Worm (Caenorhabditis elegans) whole organism, late embryonic: ENCODE measurements around the gene F43E2.6.

Experiments used
- C08G9.2 ChIP-seq: sonication (generic microtip); optimal IDR thresholded peaks from 2 replicates; lab custom pipeline; 2016; ENCODE audit warnings: mild to moderate bottlenecking, missing genetic modification characterization, moderate library complexity, missing compliant biosample characterization
- C38D4.7 ChIP-seq: fragments of 200-800 bp; sonication (Bioruptor generic); optimal IDR thresholded peaks from 2 replicates; lab custom pipeline; 2018; ENCODE audit warnings: mild to moderate bottlenecking, missing genetic modification characterization, moderate library complexity, missing compliant biosample characterization
- F13H6.1 ChIP-seq: sonication (generic microtip); optimal IDR thresholded peaks from 2 replicates; lab custom pipeline; 2016; ENCODE audit warnings: missing genetic modification characterization, missing compliant biosample characterization
- Y22D7AL.16 ChIP-seq: sonication (generic microtip); optimal IDR thresholded peaks from 2 replicates; lab custom pipeline; 2016; ENCODE audit warnings: missing genetic modification characterization, missing compliant biosample characterization
- ahr-1 ChIP-seq: sonication (generic microtip); optimal IDR thresholded peaks from 2 replicates; lab custom pipeline; 2016; ENCODE audit warnings: missing genetic modification characterization, missing compliant biosample characterization
- ama-1 ChIP-seq: fragments of 150-350 bp; optimal IDR thresholded peaks from 2 replicates; lab custom pipeline; 2014
- ceh-2 ChIP-seq: sonication (generic microtip); optimal IDR thresholded peaks from 2 replicates; lab custom pipeline; 2016; ENCODE audit warnings: missing genotype, missing genetic modification characterization, missing compliant biosample characterization
- ceh-30 ChIP-seq: fragments of 150-350 bp; optimal IDR thresholded peaks from 2 replicates; lab custom pipeline; 2014; ENCODE audit warnings: missing biosample characterization, missing genetic modification characterization
- ceh-31 ChIP-seq: sonication (generic microtip); optimal IDR thresholded peaks from 2 replicates; lab custom pipeline; 2016; ENCODE audit warnings: missing genetic modification characterization, missing compliant biosample characterization
- ceh-34 ChIP-seq: sonication (generic microtip); optimal IDR thresholded peaks from 2 replicates; lab custom pipeline; 2016; ENCODE audit warnings: mild to moderate bottlenecking, missing genetic modification characterization, missing compliant biosample characterization
- ceh-45 ChIP-seq: fragments of 200-800 bp; sonication (Bioruptor generic); IDR thresholded peaks from 2 replicates; pipeline ENCODE4 v1.3.6; 2022; ENCODE audit warnings: missing genetic modification reagents, missing genetic modification characterization, missing compliant biosample characterization
- ceh-6 ChIP-seq: fragments of 200-800 bp; sonication (Bioruptor generic); optimal IDR thresholded peaks from 2 replicates; lab custom pipeline; 2018; ENCODE audit warnings: mild to moderate bottlenecking, missing genetic modification characterization, missing compliant biosample characterization
- che-1 ChIP-seq: sonication (generic microtip); optimal IDR thresholded peaks from 2 replicates; lab custom pipeline; 2016; ENCODE audit warnings: mild to moderate bottlenecking, missing genetic modification characterization, missing compliant biosample characterization
- dmd-4 ChIP-seq: sonication (generic microtip); optimal IDR thresholded peaks from 2 replicates; lab custom pipeline; 2016; ENCODE audit warnings: borderline replicate concordance, missing genetic modification characterization, missing compliant biosample characterization
- dve-1 ChIP-seq: sonication (generic microtip); optimal IDR thresholded peaks from 2 replicates; lab custom pipeline; 2017; ENCODE audit warnings: antibody characterized with exemption, mild to moderate bottlenecking, missing genetic modification characterization, missing compliant biosample characterization
- elt-2 ChIP-seq: sonication (generic microtip); optimal IDR thresholded peaks from 2 replicates; lab custom pipeline; 2016; ENCODE audit warnings: missing genetic modification reagents, missing genetic modification characterization, missing compliant biosample characterization
- ets-4 ChIP-seq: sonication (generic microtip); optimal IDR thresholded peaks from 2 replicates; lab custom pipeline; 2016; ENCODE audit warnings: missing genetic modification characterization, missing compliant biosample characterization
- hlh-30 ChIP-seq: sonication (generic microtip); optimal IDR thresholded peaks from 2 replicates; lab custom pipeline; 2017; ENCODE audit warnings: antibody characterized with exemption, missing genetic modification characterization, missing compliant biosample characterization; ENCODE audit not compliant: insufficient read depth
- hlh-8 ChIP-seq: sonication (generic microtip); optimal IDR thresholded peaks from 2 replicates; lab custom pipeline; 2016; ENCODE audit warnings: missing genotype, missing genetic modification characterization, missing compliant biosample characterization
- lin-11 ChIP-seq: fragments of 200-800 bp; sonication (Bioruptor generic); optimal IDR thresholded peaks from 2 replicates; lab custom pipeline; 2018; ENCODE audit warnings: mild to moderate bottlenecking, missing genetic modification characterization, missing compliant biosample characterization
- npax-4 ChIP-seq: sonication (generic microtip); optimal IDR thresholded peaks from 2 replicates; lab custom pipeline; 2016; ENCODE audit warnings: missing genetic modification characterization, missing compliant biosample characterization
- odd-2 ChIP-seq: sonication (generic microtip); optimal IDR thresholded peaks from 2 replicates; lab custom pipeline; 2017; ENCODE audit warnings: antibody characterized with exemption, mild to moderate bottlenecking, missing genetic modification characterization, missing compliant biosample characterization
- pha-2 ChIP-seq: sonication (generic microtip); optimal IDR thresholded peaks from 2 replicates; lab custom pipeline; 2017; ENCODE audit warnings: mild to moderate bottlenecking, missing genetic modification characterization, missing compliant biosample characterization
- pha-4 ChIP-seq: fragments of 150-350 bp; optimal IDR thresholded peaks from 2 replicates; lab custom pipeline; 2018; ENCODE audit warnings: missing biosample characterization, missing genetic modification reagents, missing genetic modification characterization
- pros-1 ChIP-seq: fragments of 150-350 bp; optimal IDR thresholded peaks from 2 replicates; lab custom pipeline; 2014; ENCODE audit warnings: missing biosample characterization, missing genetic modification reagents, missing genetic modification characterization
- ref-2 ChIP-seq: sonication (generic microtip); optimal IDR thresholded peaks from 2 replicates; lab custom pipeline; 2016; ENCODE audit warnings: missing genetic modification characterization, missing compliant biosample characterization
- rnt-1 ChIP-seq: sonication (generic microtip); optimal IDR thresholded peaks from 2 replicates; lab custom pipeline; 2016; ENCODE audit warnings: missing genetic modification characterization, missing compliant biosample characterization
- sdc-2 ChIP-seq: sonication (generic microtip); optimal IDR thresholded peaks from 2 replicates; lab custom pipeline; 2016; ENCODE audit warnings: missing genotype, missing genetic modification characterization, missing compliant biosample characterization
- sox-4 ChIP-seq: sonication (generic microtip); optimal IDR thresholded peaks from 2 replicates; lab custom pipeline; 2017; ENCODE audit warnings: mild to moderate bottlenecking, missing genetic modification characterization, inconsistent platforms, missing compliant biosample characterization
- syd-9 ChIP-seq: sonication (generic microtip); optimal IDR thresholded peaks from 2 replicates; lab custom pipeline; 2016; ENCODE audit warnings: mild to moderate bottlenecking, missing genetic modification characterization, moderate library complexity, missing compliant biosample characterization
- tbx-2 ChIP-seq: sonication (generic microtip); optimal IDR thresholded peaks from 2 replicates; lab custom pipeline; 2016; ENCODE audit warnings: missing genetic modification characterization, missing compliant biosample characterization
- unc-86 ChIP-seq: sonication (generic microtip); optimal IDR thresholded peaks from 2 replicates; lab custom pipeline; 2016; ENCODE audit warnings: missing genetic modification characterization, missing compliant biosample characterization
- ztf-16 ChIP-seq: sonication (generic microtip); optimal IDR thresholded peaks from 2 replicates; lab custom pipeline; 2017; ENCODE audit warnings: missing genetic modification characterization, missing compliant biosample characterization

The F43E2.6 gene

DNA sequence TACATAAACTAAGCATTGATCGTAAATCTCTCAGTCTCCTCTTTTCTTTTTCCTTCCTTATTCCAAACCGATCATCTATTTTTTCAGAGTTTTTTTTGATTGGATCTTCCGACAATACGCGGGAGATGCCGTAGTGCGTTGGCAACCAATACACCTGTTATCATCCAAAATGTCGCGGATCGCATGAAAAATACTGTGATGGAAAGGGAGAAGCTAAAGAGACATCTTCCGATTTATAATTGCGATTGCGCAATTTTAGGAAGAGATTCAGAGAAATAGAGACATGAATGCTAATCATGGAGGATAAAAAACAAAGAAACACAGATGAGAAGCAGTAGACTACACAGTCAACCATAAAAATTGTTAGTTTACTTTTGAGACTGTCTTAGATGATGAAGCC lies 37.8 kb upstream of the F43E2.6 start:
- TF ChIP-seq odd-2 (tag; lab: Kevin White, UChicago), result no peak
- TF ChIP-seq ceh-6 (GFP tag; lab: Kevin White, UChicago), result no peak
- no peak for TF ChIP-seq ahr-1 (tag; lab: Kevin White, UChicago)
- TF ChIP-seq ceh-45 (GFP tag; lab: Robert Waterston, UW), result no peak
- no peak for TF ChIP-seq Y22D7AL.16 (tag; lab: Kevin White, UChicago)
- no peak for TF ChIP-seq pros-1 (tag; lab: Kevin White, UChicago)
- TF ChIP-seq pha-4 (tag; lab: Kevin White, UChicago), result no peak
- TF ChIP-seq hlh-30 (tag; lab: Kevin White, UChicago), result no peak
- TF ChIP-seq ztf-16 (tag; lab: Kevin White, UChicago), result no peak
- TF ChIP-seq dmd-4, result no peak
- TF ChIP-seq ceh-31 (tag; lab: Kevin White, UChicago), result no peak
- no peak for TF ChIP-seq che-1 (tag; lab: Kevin White, UChicago)
- no peak for TF ChIP-seq ceh-2 (tag; lab: Kevin White, UChicago)
- no peak for TF ChIP-seq ceh-30
- no peak for TF ChIP-seq C38D4.7
- TF ChIP-seq dve-1 (tag; lab: Kevin White, UChicago), result no peak
- no peak for TF ChIP-seq ref-2 (tag; lab: Kevin White, UChicago)

DNA sequence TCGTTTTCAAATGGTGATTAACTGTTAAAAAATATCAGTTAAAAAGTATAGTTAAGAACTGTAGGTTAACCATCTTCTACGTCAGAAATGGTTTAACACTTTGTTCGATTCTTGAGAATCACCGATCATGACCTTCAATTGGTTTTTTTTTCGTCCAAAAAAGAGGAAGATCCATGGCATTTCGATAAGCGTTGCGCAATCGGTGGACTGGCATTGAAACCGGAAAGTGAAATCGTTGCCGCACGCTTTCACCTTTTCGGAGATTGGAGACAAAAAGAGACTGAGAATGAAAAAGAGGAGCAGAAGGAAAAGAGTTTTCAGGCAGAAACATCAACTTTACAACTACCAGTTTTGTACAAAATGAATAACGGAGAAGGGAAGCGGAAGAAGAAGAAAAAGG lies 36.6 kb upstream of the F43E2.6 start:
- no peak for TF ChIP-seq ama-1
- TF ChIP-seq ceh-6 (GFP tag; lab: Kevin White, UChicago), result no peak
- TF ChIP-seq syd-9 (tag; lab: Kevin White, UChicago), result no peak
- TF ChIP-seq ceh-30, result no peak
- TF ChIP-seq sox-4 (tag; lab: Kevin White, UChicago), result no peak

DNA sequence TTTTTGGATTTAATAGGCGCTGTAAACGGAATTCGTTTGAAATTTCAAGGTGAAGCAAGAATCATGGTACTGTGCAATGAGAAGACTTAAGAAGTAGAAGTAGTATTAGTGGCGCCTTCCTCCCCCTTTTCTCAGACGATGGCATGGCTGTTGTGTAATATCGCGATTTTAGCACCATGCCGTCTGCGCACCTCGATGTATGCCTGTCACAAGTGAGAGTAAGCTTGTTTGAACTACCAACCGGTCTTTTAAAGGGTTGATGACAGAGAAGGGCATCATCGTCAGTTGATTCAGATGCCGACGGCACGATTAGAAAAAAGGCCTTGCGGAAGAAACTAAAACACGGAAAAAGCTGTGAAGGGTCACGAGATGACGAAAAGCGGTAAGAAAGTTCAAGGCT lies 35.3 kb upstream of the F43E2.6 start:
- peak; percentile 36 for TF ChIP-seq hlh-30 (tag; lab: Kevin White, UChicago)
- TF ChIP-seq lin-11, result no peak

DNA sequence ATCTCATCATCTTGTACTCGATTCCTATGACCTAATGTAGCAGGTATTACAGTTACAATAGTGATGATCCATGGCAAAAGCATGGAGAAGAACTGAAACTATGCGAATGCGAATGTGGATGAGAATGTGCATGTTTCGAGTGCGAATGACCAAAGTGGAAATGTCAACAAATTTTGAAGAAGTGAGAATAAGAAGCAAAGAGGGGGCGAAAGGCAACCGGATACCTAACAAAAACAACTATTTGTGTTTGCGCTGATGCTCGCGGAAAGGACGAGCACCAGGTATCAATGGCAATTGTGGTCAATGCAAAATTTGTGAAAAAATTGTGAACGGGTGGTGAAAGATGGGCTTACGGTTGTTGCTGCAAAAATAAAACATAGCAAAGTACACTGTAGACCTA lies 34.0 kb upstream of the F43E2.6 start, which contains the start of gene nas-7:
Gene nas-7 (minus strand): TSS at position 101 of the 400 bp plus-strand sequence.
- TF ChIP-seq unc-86 (tag; lab: Kevin White, UChicago), result no peak
- no peak for TF ChIP-seq npax-4 (tag; lab: Kevin White, UChicago)
- TF ChIP-seq che-1 (tag; lab: Kevin White, UChicago), result no peak
- TF ChIP-seq F13H6.1 (tag; lab: Kevin White, UChicago), result no peak
- no peak for TF ChIP-seq rnt-1
- TF ChIP-seq ceh-34 (tag; lab: Kevin White, UChicago), result no peak
- no peak for TF ChIP-seq C08G9.2 (tag; lab: Kevin White, UChicago)
- no peak for TF ChIP-seq tbx-2 (tag; lab: Kevin White, UChicago)
- no peak for TF ChIP-seq ztf-16 (tag; lab: Kevin White, UChicago)
- no peak for TF ChIP-seq hlh-30 (tag; lab: Kevin White, UChicago)
- TF ChIP-seq pha-2 (tag; lab: Kevin White, UChicago), result no peak
- TF ChIP-seq, all 69 proteins: peak for 0

DNA sequence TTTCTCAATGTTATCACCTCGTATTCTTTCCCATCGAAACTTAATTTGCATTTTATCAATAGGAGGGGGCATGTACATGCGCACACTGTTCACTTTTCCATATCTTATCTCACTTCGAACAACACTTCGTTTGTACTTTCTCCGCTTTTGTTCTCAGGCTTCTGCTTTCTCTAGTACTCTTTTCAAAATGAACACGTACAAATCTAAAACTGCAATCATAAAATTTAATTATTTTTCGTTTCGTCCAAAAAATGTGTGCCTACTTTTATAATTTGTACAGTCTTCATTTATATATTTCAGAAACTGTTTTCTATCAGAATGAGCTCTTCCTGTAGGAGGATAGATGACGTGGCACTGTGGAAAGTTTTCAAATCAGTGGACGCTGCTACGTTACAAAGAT lies 30.1 kb upstream of the F43E2.6 start, which contains the start of gene C07D10.1:
Gene C07D10.1 (plus strand): TSS at position 301 of the 400 bp plus-strand sequence.
- TF ChIP-seq elt-2 (tag; lab: Kevin White, UChicago), result peak; percentile 11
- TF ChIP-seq sdc-2 (tag; lab: Kevin White, UChicago), result no peak
- no peak for TF ChIP-seq npax-4 (tag; lab: Kevin White, UChicago)

DNA sequence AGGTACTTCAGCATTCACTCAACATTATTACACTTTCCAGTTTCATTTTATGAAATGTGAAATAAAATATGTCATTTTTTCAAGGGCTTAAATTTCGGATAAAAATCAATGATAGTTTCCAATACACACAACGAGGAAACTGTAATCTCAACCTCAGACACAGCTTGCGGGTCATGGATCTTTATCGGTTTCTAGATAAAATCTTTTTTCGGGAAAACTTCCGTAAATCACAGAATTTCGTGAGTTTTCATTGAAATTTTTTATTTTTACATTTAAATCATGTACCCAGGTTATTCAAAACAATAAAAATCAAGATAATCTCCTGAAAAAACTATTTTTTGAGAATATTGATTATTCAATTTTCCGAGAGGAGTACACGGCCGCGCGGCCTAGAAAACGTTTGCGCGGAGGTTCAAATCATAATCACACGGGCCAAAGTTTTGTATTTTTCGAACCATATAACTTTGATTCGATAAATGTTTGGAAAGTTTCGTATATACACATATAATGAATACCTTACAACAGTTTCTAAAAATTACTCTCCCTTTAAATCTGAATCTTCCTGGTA lies 28.7 kb upstream of the F43E2.6 start:
- TF ChIP-seq ceh-31 (tag; lab: Kevin White, UChicago), result peak; percentile 4
- no peak for TF ChIP-seq hlh-8 (tag; lab: Kevin White, UChicago)
- no peak for TF ChIP-seq elt-2 (tag; lab: Kevin White, UChicago)
- peak; percentile 45 for TF ChIP-seq ets-4
